Fruit fly (Drosophila melanogaster): ENCODE data around the gene CG6765.

DNA sequence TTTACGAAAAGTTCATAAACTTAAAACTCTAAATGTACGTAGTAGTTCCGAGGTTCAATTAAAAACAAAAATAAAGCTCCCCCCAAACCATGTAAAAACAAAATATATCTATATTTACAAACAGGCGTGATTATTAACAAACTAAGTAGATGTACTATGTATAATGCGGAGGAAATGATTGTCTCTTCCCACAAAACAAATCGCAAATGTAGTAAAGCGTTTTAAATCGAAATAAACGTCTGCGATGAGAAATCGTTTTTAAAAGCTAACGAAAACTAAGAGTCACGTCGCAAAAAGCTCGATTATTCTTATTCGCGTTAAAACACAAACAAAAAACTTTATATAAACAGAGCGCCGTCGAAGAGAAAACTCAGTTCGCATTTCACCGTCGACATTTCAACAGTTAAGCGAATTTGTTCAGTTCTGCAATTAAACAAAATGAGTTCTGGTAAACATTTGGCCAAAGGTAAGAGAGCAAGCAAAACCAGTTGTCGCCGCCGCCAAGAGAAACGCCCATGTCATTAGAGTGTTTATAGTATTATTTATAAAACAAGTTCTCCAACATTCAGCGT is 6.0 kb downstream of the CG6765 start, which contains the start of gene GstO3:
- TF ChIP-seq cnc (optimal IDR thresholded peaks at IDR 0.05) (peak in 1 of 2 experiments; percentile 45), kay (GFP tag; ENCODE audit: borderline replicate concordance) (peak; percentile 99), CG1620 (GFP tag; optimal IDR thresholded peaks at IDR 0.05) (no peak), pad (GFP tag; optimal IDR thresholded peaks at IDR 0.05) (no peak), CG33017 (tag; optimal IDR thresholded peaks at IDR 0.05) (no peak), CG14711 (tag; optimal IDR thresholded peaks at IDR 0.05) (no peak), CG5204 (GFP tag; optimal IDR thresholded peaks at IDR 0.05) (no peak), tj (GFP tag; optimal IDR thresholded peaks at IDR 0.05) (peak; percentile 26)

All from whole organism, adult.